Fruit fly (Drosophila melanogaster): ENCODE data around the gene Doc3.

Gene Doc3

dm6 chr3L:9011485-9012389, 6.7 kb downstream of the Doc3 start (continued):
- TF ChIP-seq CG15514 (GFP tag; optimal IDR thresholded peaks at IDR 0.05): no peak
- peak; percentile 6 for TF ChIP-seq Jarid2 (GFP tag; optimal IDR thresholded peaks at IDR 0.05)
- peak; percentile 23 for TF ChIP-seq CG2116 (GFP tag; optimal IDR thresholded peaks at IDR 0.05)
- no peak for TF ChIP-seq Ets97D (GFP tag; optimal IDR thresholded peaks at IDR 0.05)
- TF ChIP-seq Rx (GFP tag; IDR thresholded peaks at IDR 0.05): peak; percentile 71
- no peak for TF ChIP-seq pan (optimal IDR thresholded peaks at IDR 0.05)
- TF ChIP-seq pan (GFP tag; optimal IDR thresholded peaks at IDR 0.05 in 1 of 2, IDR thresholded peaks at IDR 0.05 in 1 of 2): peak in 1 of 2 experiments; percentile 70
- TF ChIP-seq scrt (GFP tag; optimal IDR thresholded peaks at IDR 0.05): no peak
- TF ChIP-seq CG11696 (GFP tag; IDR thresholded peaks at IDR 0.05): no peak
- no peak for TF ChIP-seq hb (GFP tag; IDR thresholded peaks at IDR 0.05; ENCODE audit: partially characterized antibody)
- TF ChIP-seq ftz-f1 (GFP tag; optimal IDR thresholded peaks at IDR 0.05): no peak
- peak; percentile 54 for TF ChIP-seq CG10462 (GFP tag; optimal IDR thresholded peaks at IDR 0.05)
- peak; percentile 76 for TF ChIP-seq Blimp-1 (GFP tag; optimal IDR thresholded peaks at IDR 0.05)
- no peak for TF ChIP-seq nom (GFP tag; optimal IDR thresholded peaks at IDR 0.05)
- TF ChIP-seq stc (GFP tag; IDR thresholded peaks at IDR 0.05): peak; percentile 42; the same call in 1 of the 2 replicates
- TF ChIP-seq bab2 (GFP tag; optimal IDR thresholded peaks at IDR 0.05): peak; percentile 90
- no peak for TF ChIP-seq CG1832 (GFP tag; optimal IDR thresholded peaks at IDR 0.05)
- peak in 1 of 2 experiments; percentile 86 for TF ChIP-seq bsh (GFP tag; optimal IDR thresholded peaks at IDR 0.05)
- TF ChIP-seq btn (GFP tag; optimal IDR thresholded peaks at IDR 0.05): peak; percentile 72
- peak; percentile 95 for TF ChIP-seq zfh1 (GFP tag; IDR thresholded peaks at IDR 0.05)
- TF ChIP-seq CG8388 (GFP tag; optimal IDR thresholded peaks at IDR 0.05): peak; percentile 78
- no peak for TF ChIP-seq YL-1 (GFP tag; optimal IDR thresholded peaks at IDR 0.05)
- peak in 1 of 3 experiments; percentile 86 for TF ChIP-seq lola (GFP tag; optimal IDR thresholded peaks at IDR 0.05)
- peak; percentile 68; the same call in 1 of the 2 replicates for TF ChIP-seq ro (GFP tag; IDR thresholded peaks at IDR 0.05)
- no peak for TF ChIP-seq stwl (tag; optimal IDR thresholded peaks at IDR 0.05)
- peak; percentile 66 for TF ChIP-seq CG30403 (GFP tag; optimal IDR thresholded peaks at IDR 0.05)
- peak; percentile 78; the same call in 2 of the 3 replicates for TF ChIP-seq ken (GFP tag; IDR thresholded peaks at IDR 0.05)
- peak; percentile 84 for TF ChIP-seq CG17829 (tag; optimal IDR thresholded peaks at IDR 0.05)
- TF ChIP-seq chm (GFP tag; IDR thresholded peaks at IDR 0.05): peak; percentile 91
- peak; percentile 74 for TF ChIP-seq Chrac-16 (GFP tag; optimal IDR thresholded peaks at IDR 0.05)
- no peak for TF ChIP-seq CG6765 (GFP tag; optimal IDR thresholded peaks at IDR 0.05)
- no peak for TF ChIP-seq vnd (GFP tag; IDR thresholded peaks at IDR 0.05; ENCODE audit: partially characterized antibody)
- TF ChIP-seq unc-4 (GFP tag; IDR thresholded peaks at IDR 0.05; ENCODE audit: partially characterized antibody): no peak
- TF ChIP-seq sisA (GFP tag; IDR thresholded peaks at IDR 0.05): peak; percentile 84
- no peak for TF ChIP-seq sd (tag; optimal IDR thresholded peaks at IDR 0.05)
- TF ChIP-seq nerfin-1 (tag; optimal IDR thresholded peaks at IDR 0.05): peak; percentile 54
- no peak for TF ChIP-seq Hand (GFP tag; optimal IDR thresholded peaks at IDR 0.05)
- TF ChIP-seq CG7372 (GFP tag; IDR thresholded peaks at IDR 0.05): peak; percentile 54
- peak; percentile 59 for TF ChIP-seq CG17186 (GFP tag; optimal IDR thresholded peaks at IDR 0.05)
- TF ChIP-seq CG18476 (GFP tag; optimal IDR thresholded peaks at IDR 0.05): peak; percentile 63
- TF ChIP-seq Six4 (GFP tag; optimal IDR thresholded peaks at IDR 0.05): peak; percentile 81
- no peak for TF ChIP-seq CG11085 (GFP tag; IDR thresholded peaks at IDR 0.05)
- TF ChIP-seq Vsx1 (GFP tag; optimal IDR thresholded peaks at IDR 0.05): peak; percentile 12
- peak; percentile 78 for TF ChIP-seq trem (tag; optimal IDR thresholded peaks at IDR 0.05)
- TF ChIP-seq pita (GFP tag; optimal IDR thresholded peaks at IDR 0.05): no peak
- peak; percentile 46; the same call in 2 of the 3 replicates for TF ChIP-seq B-H1 (GFP tag; IDR thresholded peaks at IDR 0.05)
- TF ChIP-seq TFAM (GFP tag; optimal IDR thresholded peaks at IDR 0.05): no peak
- TF ChIP-seq onecut (GFP tag; IDR thresholded peaks at IDR 0.05): peak; percentile 71

Data from whole organism, embryonic.